Worm (Caenorhabditis elegans): ENCODE data around the gene prcc-1.
A peak's percentile ranks its signal among the peaks of the same experiment; 100 is the strongest.

Gene prcc-1

DNA sequence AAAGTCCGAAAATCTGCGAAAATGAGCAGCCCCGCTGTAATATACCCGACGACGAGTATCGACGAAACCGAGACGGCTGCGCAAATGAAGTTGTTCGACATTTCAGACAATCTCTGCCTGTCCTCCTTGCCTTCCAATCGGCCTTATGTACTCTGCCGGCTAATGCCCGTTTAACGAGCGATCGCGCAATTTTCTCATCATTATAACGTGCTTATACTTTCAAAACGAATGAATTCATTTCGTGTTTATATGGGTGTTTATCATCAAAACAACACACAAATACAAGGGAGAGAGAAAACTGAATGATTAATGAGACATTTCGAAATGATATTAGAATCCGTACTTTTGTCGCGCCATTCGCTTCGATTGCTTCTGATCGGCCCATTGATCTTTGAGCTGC, 2.6 kb downstream of the prcc-1 start, which contains the start of gene col-132:
Gene col-132, minus strand, starts transcription at position 101 of the 400 bp plus-strand sequence.
- TF ChIP-seq xnd-1 (tag; optimal IDR thresholded peaks at IDR 0.05) (no peak), T26A5.8 (tag; optimal IDR thresholded peaks at IDR 0.05) (no peak), atf-7 (tag; optimal IDR thresholded peaks at IDR 0.05) (no peak), unc-62 (GFP tag; optimal IDR thresholded peaks at IDR 0.05) (no peak), madf-10 (tag; optimal IDR thresholded peaks at IDR 0.05) (no peak), ztf-28 (GFP tag; IDR thresholded peaks at IDR 0.05) (no peak), madf-8 (GFP tag; conservative IDR thresholded peaks at IDR 0.05) (no peak), nfya-2 (GFP tag; IDR thresholded peaks at IDR 0.05) (no peak), snpc-1.3 (tag; optimal IDR thresholded peaks at IDR 0.05; ENCODE audit: insufficient read depth) (no peak), mcd-1 (GFP tag; IDR thresholded peaks at IDR 0.05) (no peak), sdz-38 (tag; optimal IDR thresholded peaks at IDR 0.05) (no peak), K12H6.12 (tag; optimal IDR thresholded peaks at IDR 0.05) (no peak)

DNA sequence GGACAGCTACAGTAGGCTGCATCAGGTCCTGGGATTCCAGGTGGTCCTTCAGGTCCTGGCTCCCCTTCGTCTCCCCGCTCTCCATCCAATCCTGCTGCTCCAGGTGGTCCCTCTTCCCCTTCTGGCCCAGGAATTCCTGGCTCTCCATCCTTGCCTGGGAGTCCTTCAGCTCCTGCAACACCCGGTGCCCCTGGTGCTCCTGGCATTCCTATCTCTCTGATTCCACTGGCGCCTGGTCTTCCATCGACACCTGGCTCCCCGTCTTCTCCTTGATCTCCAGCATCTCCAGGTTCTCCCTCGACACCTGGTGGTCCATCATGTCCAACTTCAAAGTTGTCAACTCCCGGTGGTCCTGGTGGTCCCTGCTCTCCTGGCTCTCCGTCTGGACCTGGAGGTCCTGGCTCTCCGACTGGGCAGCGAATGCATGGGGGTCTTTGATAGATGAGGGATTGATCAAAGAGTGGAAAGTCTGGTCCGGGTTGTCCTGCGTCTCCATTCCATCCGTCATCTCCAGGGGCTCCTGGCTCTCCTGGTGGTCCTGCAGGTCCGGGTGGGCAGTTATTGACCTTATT, 3.8 kb downstream of the prcc-1 start:
- 0 out of 2 replicates have a peak, but pooled peaks have one; percentile 19 for TF ChIP-seq pbrm-1 (GFP tag; IDR thresholded peaks at IDR 0.05)
- TF ChIP-seq egrh-3 (GFP tag; IDR thresholded peaks at IDR 0.05): peak; percentile 85
- TF ChIP-seq zfh-2 (GFP tag; conservative IDR thresholded peaks at IDR 0.05): peak; percentile 92; the same call in 1 of the 2 replicates
- no peak for TF ChIP-seq egl-44 (GFP tag; IDR thresholded peaks at IDR 0.05)
- TF ChIP-seq hmg-20 (GFP tag; IDR thresholded peaks at IDR 0.05): 0 out of 2 replicates have a peak, but pooled peaks have one; percentile 8
- TF ChIP-seq cebp-2 (GFP tag; IDR thresholded peaks at IDR 0.05): 0 out of 2 replicates have a peak, but pooled peaks have one; percentile 18

DNA sequence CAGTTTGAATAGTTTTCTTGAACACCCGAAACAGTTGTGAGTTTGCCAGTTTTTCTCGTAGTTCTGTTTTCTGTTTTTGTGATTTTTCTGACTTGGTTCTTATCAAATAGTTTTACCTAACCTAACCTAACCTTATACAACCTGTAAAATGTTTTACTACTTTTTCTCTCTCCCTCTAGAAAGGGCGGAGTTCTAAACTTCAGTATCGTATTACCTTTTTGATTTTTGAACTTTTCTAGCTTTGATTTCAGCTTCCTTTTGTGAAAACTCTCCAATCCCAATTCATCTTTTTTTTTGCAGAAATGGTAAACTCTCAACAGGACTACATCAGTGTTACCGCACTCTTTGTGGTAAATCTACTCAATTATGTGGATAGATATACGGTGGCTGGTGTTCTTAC, 6.9 kb downstream of the prcc-1 start, which contains the start of gene spin-2:
Gene spin-2, plus strand, starts transcription at position 301 of the 400 bp plus-strand sequence.
- TF ChIP-seq egrh-3 (GFP tag; IDR thresholded peaks at IDR 0.05): no peak
- no peak for TF ChIP-seq attf-3 (GFP tag; conservative IDR thresholded peaks at IDR 0.05)
- no peak for TF ChIP-seq hlh-26 (GFP tag; conservative IDR thresholded peaks at IDR 0.05)
- no peak for TF ChIP-seq madf-6 (GFP tag; IDR thresholded peaks at IDR 0.05)
- no peak for TF ChIP-seq hmg-20 (GFP tag; IDR thresholded peaks at IDR 0.05)
- TF ChIP-seq let-607 (tag; optimal IDR thresholded peaks at IDR 0.05): no peak
- TF ChIP-seq ztf-28 (GFP tag; IDR thresholded peaks at IDR 0.05): no peak
- no peak for TF ChIP-seq ceh-79 (tag; optimal IDR thresholded peaks at IDR 0.05)
- no peak for TF ChIP-seq B0261.1 (tag; optimal IDR thresholded peaks at IDR 0.05)
- TF ChIP-seq efl-1 (GFP tag; optimal IDR thresholded peaks at IDR 0.05): no peak
- TF ChIP-seq lin-26 (GFP tag; IDR thresholded peaks at IDR 0.05): no peak
- TF ChIP-seq ztf-18 (tag; optimal IDR thresholded peaks at IDR 0.05): no peak
- TF ChIP-seq snpc-1.1 (tag; optimal IDR thresholded peaks at IDR 0.05; ENCODE audit: insufficient read depth): no peak
- TF ChIP-seq lin-35 (GFP tag; optimal IDR thresholded peaks at IDR 0.05): no peak

DNA sequence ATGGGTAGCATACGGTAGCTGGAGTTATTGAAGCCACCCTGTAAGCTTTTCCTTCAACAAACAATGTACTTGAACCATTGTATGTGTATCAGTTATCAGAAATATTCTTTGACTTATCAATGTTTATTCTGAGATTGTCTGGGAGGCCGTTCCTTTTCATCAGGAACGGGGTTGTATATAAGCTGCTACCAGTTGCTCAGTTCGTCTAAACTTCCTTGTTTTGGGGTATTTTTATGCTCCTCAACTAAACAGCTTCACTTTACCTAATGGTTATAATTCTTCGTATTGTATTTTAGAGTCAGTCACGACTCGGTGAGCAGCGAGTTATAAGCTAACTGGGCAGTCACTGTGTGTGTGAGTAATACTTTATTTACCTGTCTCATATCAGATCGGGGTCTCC, 7.9 kb downstream of the prcc-1 start:
- no peak for TF ChIP-seq nhr-90 (tag; optimal IDR thresholded peaks at IDR 0.05)
- no peak for TF ChIP-seq ceh-58 (GFP tag; IDR thresholded peaks at IDR 0.05)
- TF ChIP-seq nfya-1 (tag; optimal IDR thresholded peaks at IDR 0.05; ENCODE audit: borderline replicate concordance, insufficient read depth): no peak
- TF ChIP-seq snpc-1.1 (tag; optimal IDR thresholded peaks at IDR 0.05; ENCODE audit: insufficient read depth): no peak
- no peak for TF ChIP-seq B0035.1 (tag; optimal IDR thresholded peaks at IDR 0.05)
- no peak for TF ChIP-seq ztf-6 (GFP tag; IDR thresholded peaks at IDR 0.05)
- no peak for TF ChIP-seq F23B12.7 (tag; optimal IDR thresholded peaks at IDR 0.05; ENCODE audit: insufficient read depth)
- no peak for TF ChIP-seq mes-4 (tag; optimal IDR thresholded peaks at IDR 0.05)
- TF ChIP-seq zim-3 (tag; optimal IDR thresholded peaks at IDR 0.05): no peak
- TF ChIP-seq mel-28 (tag; optimal IDR thresholded peaks at IDR 0.05; ENCODE audit: borderline replicate concordance): no peak
